Fruit fly (Drosophila melanogaster): ENCODE data around the gene PolE2.

DNA sequence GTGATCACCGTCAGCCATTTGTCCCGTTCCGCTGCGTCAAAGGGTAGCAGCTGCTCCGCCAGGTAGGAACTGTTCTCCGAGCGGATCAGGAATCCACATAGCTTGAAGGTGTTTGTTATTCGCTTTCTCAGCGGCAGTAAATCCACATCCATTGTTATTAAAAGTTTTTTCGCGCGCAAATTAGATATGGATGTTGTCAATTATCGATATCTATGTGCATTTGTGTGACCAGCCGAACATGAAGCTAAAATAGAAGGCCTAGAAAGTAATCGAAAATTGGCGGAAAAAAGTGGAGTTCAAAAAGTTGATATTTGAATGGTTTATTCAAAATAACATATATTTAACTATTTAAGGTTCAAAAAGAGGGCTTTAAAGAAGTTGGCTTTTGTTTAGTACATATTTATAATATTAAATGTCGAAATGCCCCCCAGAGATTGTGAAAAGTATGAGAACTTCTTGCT, at the start of gene PolE2, which contains the start of gene CG5592:
- TF ChIP-seq Clk (GFP tag; optimal IDR thresholded peaks at IDR 0.05) (no peak), kay (GFP tag; ENCODE audit: borderline replicate concordance) (no peak), Hr96 (GFP tag; optimal IDR thresholded peaks at IDR 0.05) (no peak), cnc (optimal IDR thresholded peaks at IDR 0.05) (no peak), cic (GFP tag; optimal IDR thresholded peaks at IDR 0.05) (no peak), CG11617 (GFP tag; optimal IDR thresholded peaks at IDR 0.05) (no peak)
